Fruit fly (Drosophila melanogaster) S2 (cell line): ENCODE measurements around the gene CG13318.

Experiments used
- CG8478 ChIP-seq: fragments of >200 bp; optimal IDR thresholded peaks from 2 replicates; lab custom pipeline; 2018
- CTCF ChIP-seq, 2 experiments: fragments of >200 bp; optimal IDR thresholded peaks; 2 replicates each; lab custom pipeline; 2018

- TF ChIP-seq CG8478 (lab: Kevin White, UChicago): no peak
- no peak for TF ChIP-seq CTCF (optimal IDR thresholded peaks at IDR 0.05; lab: Kevin White, UChicago)
Observed at dm6 chr3R:8809712-8810111, 37.2 kb upstream of the CG13318 start.
